Worm (Caenorhabditis elegans) whole organism, L2 larva: ENCODE results near the gene H20E11.2.

ENCODE experiments used
- ZK546.5 ChIP-seq: sonication (generic microtip); optimal IDR thresholded peaks from 2 replicates; lab custom pipeline; 2017; ENCODE audit warnings: missing biosample characterization, missing genetic modification characterization
- ama-1 ChIP-seq: fragments of 150-350 bp; optimal IDR thresholded peaks from 2 replicates; lab custom pipeline; 2018; ENCODE audit warnings: inconsistent platforms
- blmp-1 ChIP-seq: sonication (generic microtip); optimal IDR thresholded peaks from 2 replicates; lab custom pipeline; 2017; ENCODE audit warnings: missing genetic modification characterization, mild to moderate bottlenecking, missing compliant biosample characterization, antibody characterized with exemption, moderate library complexity; ENCODE audit not compliant: insufficient read depth
- ceh-16 ChIP-seq: fragments of 150-350 bp; optimal IDR thresholded peaks from 2 replicates; lab custom pipeline; 2014; ENCODE audit warnings: missing biosample characterization, missing genetic modification characterization
- ceh-82 ChIP-seq: fragments of 150-350 bp; optimal IDR thresholded peaks from 2 replicates; lab custom pipeline; 2014; ENCODE audit warnings: missing biosample characterization, missing genetic modification characterization
- elt-1 ChIP-seq: fragments of 150-350 bp; optimal IDR thresholded peaks from 2 replicates; lab custom pipeline; 2014; ENCODE audit warnings: missing biosample characterization, missing genetic modification characterization
- fos-1 ChIP-seq: fragments of 150-350 bp; optimal IDR thresholded peaks from 2 replicates; lab custom pipeline; 2014; ENCODE audit warnings: missing biosample characterization, missing genetic modification characterization
- lin-13 ChIP-seq: fragments of 150-350 bp; optimal IDR thresholded peaks from 2 replicates; lab custom pipeline; 2014; ENCODE audit warnings: missing biosample characterization, missing genetic modification reagents, missing genetic modification characterization
- lsy-2 ChIP-seq, 2 experiments: fragments of 150-350 bp in 1 of 2; sonication (generic microtip) in 1 of 2; optimal IDR thresholded peaks; 2 replicates each; lab custom pipeline; 2014 to 2017; ENCODE audit warnings: missing biosample characterization in 2 of 2, missing genetic modification characterization in 2 of 2
- mab-5 ChIP-seq: fragments of 150-350 bp; optimal IDR thresholded peaks from 2 replicates; lab custom pipeline; 2014; ENCODE audit warnings: missing biosample characterization, missing genetic modification characterization
- nhr-12 ChIP-seq: fragments of 150-350 bp; optimal IDR thresholded peaks from 2 replicates; lab custom pipeline; 2014; ENCODE audit warnings: missing biosample characterization, missing genetic modification characterization
- sma-3 ChIP-seq: sonication (generic microtip); optimal IDR thresholded peaks from 2 replicates; lab custom pipeline; 2016; ENCODE audit warnings: missing genetic modification reagents, missing genetic modification characterization, missing compliant biosample characterization
- ztf-11 ChIP-seq: sonication (generic microtip); optimal IDR thresholded peaks from 2 replicates; lab custom pipeline; 2017; ENCODE audit warnings: missing biosample characterization, missing genetic modification characterization

- TF ChIP-seq ztf-11 (tag; lab: Kevin White, UChicago) (no peak), ama-1 (lab: Kevin White, UChicago) (no peak), nhr-12 (tag; lab: Kevin White, UChicago) (no peak), lsy-2 (tag; optimal IDR thresholded peaks at IDR 0.05; lab: Kevin White, UChicago) (no peak), sma-3 (no peak), ceh-82 (no peak), mab-5 (tag; lab: Kevin White, UChicago) (no peak), elt-1 (tag; lab: Kevin White, UChicago) (no peak), ZK546.5 (tag; lab: Kevin White, UChicago) (no peak), lin-13 (no peak), blmp-1 (tag; lab: Kevin White, UChicago) (no peak), fos-1 (no peak), ceh-16 (tag; lab: Kevin White, UChicago) (no peak)
These were observed 24.3 kb upstream of the H20E11.2 start for ce11 chrIV:6803294-6803693.
